Worm (Caenorhabditis elegans): Measurements from ENCODE around the gene skr-19.

DNA sequence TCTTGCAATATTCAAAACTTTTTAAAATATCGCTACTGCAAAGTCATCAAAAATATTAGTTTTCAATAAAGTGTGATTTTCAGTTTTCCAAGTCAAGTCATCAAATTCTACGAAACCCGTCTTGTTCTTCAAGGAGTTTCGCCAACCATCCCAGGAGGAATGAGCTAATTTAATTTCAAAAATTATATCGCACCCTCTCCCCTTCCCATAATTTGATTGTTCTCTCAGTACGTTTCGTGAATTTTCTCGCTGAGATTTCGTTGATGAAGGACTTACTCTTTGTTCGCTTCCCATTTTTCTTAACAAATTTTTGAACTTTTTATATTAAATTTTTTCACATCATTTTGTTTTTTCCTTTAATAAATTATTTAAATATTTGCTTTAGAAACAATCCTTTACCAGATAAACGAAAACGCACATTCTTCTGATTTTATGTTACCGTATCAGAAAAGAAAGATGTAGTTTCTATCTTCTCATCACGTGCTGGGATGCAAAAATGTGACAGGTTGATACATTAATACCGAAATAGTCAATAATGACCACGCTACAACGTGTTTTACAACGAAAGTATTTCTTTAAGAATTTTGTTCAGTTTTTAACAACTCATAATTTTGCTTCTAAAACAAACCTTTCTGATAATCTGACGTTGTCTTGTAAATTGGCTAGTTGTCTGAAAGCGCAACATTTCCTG lies 22.3 kb upstream of the skr-19 start:
- TF ChIP-seq ztf-29 (GFP tag; IDR thresholded peaks at IDR 0.05) (no peak), med-1 (GFP tag; optimal IDR thresholded peaks at IDR 0.05; ENCODE audit: insufficient read depth) (no peak), klf-2 (GFP tag; conservative IDR thresholded peaks at IDR 0.05) (no peak), ref-1 (GFP tag; conservative IDR thresholded peaks at IDR 0.05) (no peak), cog-1 (tag; optimal IDR thresholded peaks at IDR 0.05) (no peak)

Data from whole organism, midembryonic.